Worm (Caenorhabditis elegans) whole organism, mixed stage, embryonic: ENCODE data around the gene srw-16.

Source experiments
- mab-5 ChIP-seq: fragments of 150-350 bp; optimal IDR thresholded peaks from 2 replicates; lab custom pipeline; 2014; ENCODE audit warnings: missing biosample characterization, missing genetic modification characterization
- mls-2 ChIP-seq: sonication (generic microtip); optimal IDR thresholded peaks from 2 replicates; lab custom pipeline; 2016; ENCODE audit warnings: mild to moderate bottlenecking, missing genetic modification characterization, moderate library complexity, missing compliant biosample characterization
- unc-62 ChIP-seq: fragments of 150-350 bp; optimal IDR thresholded peaks from 2 replicates; lab custom pipeline; 2014; ENCODE audit warnings: missing biosample characterization, missing genetic modification reagents, missing genetic modification characterization

- no peak for TF ChIP-seq unc-62 (GFP tag; lab: Kevin White, UChicago)
- no peak for TF ChIP-seq mab-5 (tag; lab: Kevin White, UChicago)
- no peak for TF ChIP-seq mls-2 (tag; lab: Kevin White, UChicago)
These were observed 30.8 kb upstream of the srw-16 start, which contains the start of gene T26H8.5 for ce11 chrV:15305502-15305901.
